Fruit fly (Drosophila melanogaster): ENCODE data around the gene CG4440.

DNA sequence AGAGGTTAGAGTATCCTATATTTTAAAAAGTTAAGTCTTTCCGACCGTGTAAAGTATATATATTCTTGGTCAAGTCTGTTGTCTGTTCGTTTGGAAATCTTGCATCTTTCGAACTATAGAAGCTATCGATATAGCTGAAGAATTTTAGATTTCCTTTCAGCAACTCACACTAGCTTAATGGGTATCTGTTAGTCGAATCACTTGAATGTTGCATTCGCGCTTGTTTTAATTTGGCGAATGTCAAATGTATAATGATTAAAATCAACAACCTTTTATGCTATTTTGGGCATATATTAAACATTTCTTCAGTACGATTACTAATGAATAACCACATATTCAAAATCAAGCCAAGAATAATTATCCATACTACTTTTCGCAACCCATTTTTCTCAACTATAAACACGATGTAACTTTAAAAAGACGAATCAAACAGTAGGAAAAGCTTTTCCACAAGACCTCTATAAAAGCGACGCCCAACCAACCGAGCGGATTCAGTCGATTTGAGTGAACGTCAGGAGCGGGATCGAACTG lies 36.0 kb upstream of the CG4440 start, which contains the start of gene Cyp303a1:
- TF ChIP-seq toe (GFP tag; optimal IDR thresholded peaks at IDR 0.05): no peak
- TF ChIP-seq CG5204 (GFP tag; optimal IDR thresholded peaks at IDR 0.05): no peak
- TF ChIP-seq Hr96 (GFP tag; optimal IDR thresholded peaks at IDR 0.05): no peak
- TF ChIP-seq cic (GFP tag; optimal IDR thresholded peaks at IDR 0.05): no peak
- TF ChIP-seq CG1620 (GFP tag; optimal IDR thresholded peaks at IDR 0.05): no peak
- TF ChIP-seq ovo (GFP tag; optimal IDR thresholded peaks at IDR 0.05): no peak
- TF ChIP-seq CG33017 (tag; optimal IDR thresholded peaks at IDR 0.05): no peak

All from whole organism, adult.